Worm (Caenorhabditis elegans): ENCODE results near the gene glr-6.

DNA sequence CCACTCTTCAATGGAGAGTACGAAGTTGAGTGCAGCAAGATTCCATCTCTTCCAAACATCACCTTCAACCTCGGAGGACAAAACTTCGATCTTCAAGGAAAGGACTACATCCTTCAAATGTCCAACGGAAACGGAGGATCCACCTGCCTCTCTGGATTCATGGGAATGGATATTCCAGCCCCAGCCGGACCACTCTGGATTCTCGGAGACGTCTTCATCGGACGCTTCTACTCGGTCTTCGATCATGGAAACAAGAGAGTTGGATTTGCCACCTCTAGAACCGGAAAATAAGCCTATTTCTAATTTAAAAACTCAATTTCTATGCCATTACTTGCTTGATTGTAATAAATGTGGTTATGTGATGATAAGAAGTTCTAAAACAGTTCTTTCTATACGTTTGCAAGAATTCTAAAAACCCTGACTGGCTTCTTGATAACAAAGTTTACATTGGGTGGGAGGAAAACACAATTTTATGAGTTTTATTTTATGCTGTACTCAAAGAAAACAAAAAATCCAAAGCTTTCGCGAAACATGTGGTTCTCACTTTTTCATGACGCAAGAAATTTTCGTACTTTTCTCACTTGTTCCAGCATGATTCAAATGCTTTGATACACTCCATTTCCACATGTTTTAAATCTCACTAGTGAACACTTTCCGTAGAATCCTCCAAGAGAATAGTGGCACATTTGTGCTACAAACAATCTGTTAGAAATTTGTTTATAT, 48.1 kb downstream of the glr-6 start:
- no peak for TF ChIP-seq elt-1 (tag; optimal IDR thresholded peaks at IDR 0.05; ENCODE audit: borderline replicate concordance, insufficient read depth)
- TF ChIP-seq unc-62 (GFP tag; optimal IDR thresholded peaks at IDR 0.05), result no peak
- no peak for TF ChIP-seq pha-4 (tag; optimal IDR thresholded peaks at IDR 0.05)
- TF ChIP-seq mls-2 (tag; optimal IDR thresholded peaks at IDR 0.05), result no peak
- TF ChIP-seq flh-1 (GFP tag; optimal IDR thresholded peaks at IDR 0.05), result no peak
- no peak for TF ChIP-seq nhr-237 (tag; optimal IDR thresholded peaks at IDR 0.05)
